Fruit fly (Drosophila melanogaster) whole organism, embryonic: Measurements from ENCODE around the gene natalisin.

Source experiments
- Abd-B ChIP-seq: fragments of 200-800 bp; sonication (Bioruptor generic); optimal IDR thresholded peaks from 2 replicates; lab custom pipeline; 2018; ENCODE audit warnings: missing biosample characterization, mild to moderate bottlenecking, missing genetic modification characterization, moderate library complexity
- Ada2b ChIP-seq: fragments of 200-800 bp; sonication (Bioruptor generic); IDR thresholded peaks from 2 replicates; pipeline ENCODE4 v1.3.6; 2022; ENCODE audit warnings: missing biosample characterization, missing genetic modification characterization
- Bteb2 ChIP-seq: fragments of 200-800 bp; sonication (Bioruptor generic); optimal IDR thresholded peaks from 2 replicates; lab custom pipeline; 2016; ENCODE audit warnings: missing biosample characterization, missing genetic modification characterization
- CG10267 ChIP-seq: fragments of 200-800 bp; sonication (Bioruptor generic); optimal IDR thresholded peaks from 2 replicates; lab custom pipeline; 2018; ENCODE audit warnings: missing biosample characterization, mild to moderate bottlenecking, missing genetic modification characterization, moderate library complexity
- CG10321 ChIP-seq: fragments of 200-800 bp; sonication (Bioruptor generic); IDR thresholded peaks from 2 replicates; pipeline ENCODE4 v1.3.6; 2022; ENCODE audit warnings: missing biosample characterization, missing genetic modification characterization
- CG14441 ChIP-seq: fragments of 200-800 bp; sonication (Bioruptor generic); IDR thresholded peaks from 2 replicates; pipeline ENCODE4 v1.3.6; 2022; ENCODE audit warnings: missing biosample characterization, missing genetic modification characterization
- CG17568 ChIP-seq: fragments of 200-800 bp; sonication (Bioruptor generic); optimal IDR thresholded peaks from 2 replicates; lab custom pipeline; 2018; ENCODE audit warnings: missing biosample characterization, mild to moderate bottlenecking, missing genetic modification characterization, moderate library complexity
- CG1792 ChIP-seq: fragments of 200-800 bp; sonication (Bioruptor generic); optimal IDR thresholded peaks from 2 replicates; lab custom pipeline; 2016; ENCODE audit warnings: missing biosample characterization, missing genetic modification characterization
- CG18262 ChIP-seq: fragments of 200-800 bp; optimal IDR thresholded peaks from 3 replicates; lab custom pipeline; 2019; ENCODE audit warnings: missing biosample characterization, mild to moderate bottlenecking, missing genetic modification characterization, moderate library complexity
- CG18476 ChIP-seq: fragments of 200-800 bp; sonication (Bioruptor generic); optimal IDR thresholded peaks from 2 replicates; lab custom pipeline; 2016; ENCODE audit warnings: missing biosample characterization, mild to moderate bottlenecking, missing genetic modification characterization
- CG2889 ChIP-seq: fragments of 200-800 bp; sonication (Bioruptor generic); IDR thresholded peaks from 3 replicates; pipeline ENCODE4 v1.3.6; 2022; ENCODE audit warnings: missing biosample characterization, missing genetic modification characterization
- CG34224 ChIP-seq: fragments of 200-800 bp; sonication (Bioruptor generic); IDR thresholded peaks from 3 replicates; pipeline ENCODE4 v1.3.6; 2022; ENCODE audit warnings: missing biosample characterization, missing genetic modification characterization; ENCODE audit not compliant: partially characterized antibody
- CG42726 ChIP-seq: fragments of 200-800 bp; sonication (Bioruptor generic); IDR thresholded peaks from 2 replicates; pipeline ENCODE4 v1.3.6; 2022; ENCODE audit warnings: missing biosample characterization, missing genetic modification characterization; ENCODE audit not compliant: partially characterized antibody
- CG43689 ChIP-seq: fragments of 200-800 bp; sonication (Bioruptor generic); IDR thresholded peaks from 2 replicates; pipeline ENCODE4 v1.3.6; 2022; ENCODE audit warnings: missing biosample characterization, missing genetic modification characterization
- CG4424 ChIP-seq: fragments of 200-800 bp; sonication (Bioruptor generic); optimal IDR thresholded peaks from 3 replicates; lab custom pipeline; 2016; ENCODE audit warnings: missing biosample characterization, missing genetic modification characterization
- CG4820 ChIP-seq: fragments of 200-800 bp; sonication (Bioruptor generic); optimal IDR thresholded peaks from 3 replicates; lab custom pipeline; 2016; ENCODE audit warnings: missing biosample characterization, missing genetic modification characterization
- CG6791 ChIP-seq: fragments of 200-800 bp; sonication (Bioruptor generic); IDR thresholded peaks from 3 replicates; pipeline ENCODE4 v1.3.6; 2022; ENCODE audit warnings: missing biosample characterization, missing genetic modification characterization; ENCODE audit not compliant: partially characterized antibody
- CG7357 ChIP-seq: fragments of 200-800 bp; sonication (Bioruptor generic); IDR thresholded peaks from 3 replicates; pipeline ENCODE4 v1.3.6; 2022; ENCODE audit warnings: missing biosample characterization, missing genetic modification characterization
- CG7372 ChIP-seq: fragments of 200-800 bp; sonication (Bioruptor generic); IDR thresholded peaks from 2 replicates; pipeline ENCODE4 v1.3.6; 2022; ENCODE audit warnings: missing biosample characterization, missing genetic modification characterization
- CG7928 ChIP-seq: fragments of 200-800 bp; sonication (Bioruptor generic); optimal IDR thresholded peaks from 2 replicates; lab custom pipeline; 2017; ENCODE audit warnings: missing biosample characterization, mild to moderate bottlenecking, missing genetic modification characterization
- CG8944 ChIP-seq: fragments of 200-800 bp; sonication (Bioruptor generic); optimal IDR thresholded peaks from 3 replicates; lab custom pipeline; 2016; ENCODE audit warnings: missing biosample characterization, missing genetic modification characterization
- CoRest ChIP-seq: fragments of 200-800 bp; sonication (Bioruptor generic); optimal IDR thresholded peaks from 3 replicates; lab custom pipeline; 2018; ENCODE audit warnings: missing biosample characterization, mild to moderate bottlenecking, missing genetic modification characterization, moderate library complexity
- D19B ChIP-seq: fragments of 200-800 bp; sonication (Bioruptor generic); optimal IDR thresholded peaks from 2 replicates; lab custom pipeline; 2017; ENCODE audit warnings: missing biosample characterization, mild to moderate bottlenecking, missing genetic modification characterization
- Drgx ChIP-seq: fragments of 200-800 bp; sonication (Bioruptor generic); IDR thresholded peaks from 2 replicates; pipeline ENCODE4 v1.3.6; 2022; ENCODE audit warnings: missing biosample characterization, missing genetic modification characterization
- E2f2 ChIP-seq: fragments of 200-800 bp; sonication (Bioruptor generic); IDR thresholded peaks from 2 replicates; pipeline ENCODE4 v1.3.6; 2022; ENCODE audit warnings: missing biosample characterization, missing genetic modification characterization
- HLH4C ChIP-seq: fragments of 200-800 bp; sonication (Bioruptor generic); IDR thresholded peaks from 3 replicates; pipeline ENCODE4 v1.3.6; 2022; ENCODE audit warnings: missing biosample characterization, missing genetic modification characterization; ENCODE audit not compliant: partially characterized antibody
- Hr39 ChIP-seq: fragments of >200 bp; optimal IDR thresholded peaks from 2 replicates; lab custom pipeline; 2017
- Hr78 ChIP-seq, 2 experiments: fragments of 200-800 bp in 1 of 2; fragments of >200 bp in 1 of 2; sonication (Bioruptor generic) in 1 of 2; optimal IDR thresholded peaks; 2 replicates each; lab custom pipeline; 2017 to 2019; ENCODE audit warnings: missing biosample characterization in 2 of 2, missing genetic modification characterization in 2 of 2, mild to moderate bottlenecking in 1 of 2, moderate library complexity in 1 of 2
- Oaz ChIP-seq: fragments of 200-800 bp; sonication (Bioruptor generic); IDR thresholded peaks from 2 replicates; pipeline ENCODE4 v1.3.6; 2022; ENCODE audit warnings: missing biosample characterization, missing genetic modification characterization
- Taf1 ChIP-seq: fragments of 200-800 bp; sonication (Bioruptor generic); IDR thresholded peaks from 2 replicates; pipeline ENCODE4 v1.3.6; 2022; ENCODE audit warnings: missing biosample characterization, missing genetic modification characterization
- Trl ChIP-seq, 3 experiments: fragments of >200 bp in 2 of 3; fragments of 200-800 bp in 1 of 3; sonication (Bioruptor generic) in 1 of 3; optimal IDR thresholded peaks; 2 replicates in 1 of 3; 3 replicates in 2 of 3; lab custom pipeline; 2016 to 2017; ENCODE audit warnings: missing biosample characterization in 1 of 3, missing genetic modification characterization in 1 of 3
- al ChIP-seq: fragments of 200-800 bp; sonication (Bioruptor generic); IDR thresholded peaks from 2 replicates; pipeline ENCODE4 v1.3.6; 2022; ENCODE audit warnings: missing biosample characterization, missing genetic modification characterization
- cato ChIP-seq: fragments of 200-800 bp; sonication (Bioruptor generic); optimal IDR thresholded peaks from 2 replicates; lab custom pipeline; 2016; ENCODE audit warnings: missing biosample characterization, missing genetic modification characterization, borderline replicate concordance
- cg ChIP-seq: fragments of 200-800 bp; sonication (Bioruptor generic); optimal IDR thresholded peaks from 3 replicates; lab custom pipeline; 2019; ENCODE audit warnings: missing biosample characterization, mild to moderate bottlenecking, missing genetic modification characterization, moderate library complexity
- exex ChIP-seq: fragments of 200-800 bp; sonication (Bioruptor generic); optimal IDR thresholded peaks from 4 replicates; lab custom pipeline; 2018; ENCODE audit warnings: missing biosample characterization, mild to moderate bottlenecking, missing genetic modification characterization, moderate library complexity
- ham ChIP-seq: fragments of 200-800 bp; sonication (Bioruptor generic); IDR thresholded peaks from 2 replicates; pipeline ENCODE4 v1.3.6; 2022; ENCODE audit warnings: missing biosample characterization, missing genetic modification characterization
- hbn ChIP-seq: fragments of 200-800 bp; sonication (Bioruptor generic); IDR thresholded peaks from 2 replicates; pipeline ENCODE4 v1.3.6; 2022; ENCODE audit warnings: missing biosample characterization, missing genetic modification characterization; ENCODE audit not compliant: partially characterized antibody
- jumu ChIP-seq: fragments of 200-800 bp; sonication (Bioruptor generic); optimal IDR thresholded peaks from 3 replicates; lab custom pipeline; 2016; ENCODE audit warnings: missing biosample characterization, missing genetic modification characterization
- kay ChIP-seq: fragments of 200-800 bp; sonication (Bioruptor generic); optimal IDR thresholded peaks from 2 replicates; lab custom pipeline; 2016; ENCODE audit warnings: missing biosample characterization, missing genetic modification characterization
- lmd ChIP-seq: fragments of 200-800 bp; sonication (Bioruptor generic); IDR thresholded peaks from 2 replicates; pipeline ENCODE4 v1.3.6; 2022; ENCODE audit warnings: missing biosample characterization, missing genetic modification characterization
- lola ChIP-seq, 3 experiments: fragments of >200 bp in 2 of 3; fragments of 200-800 bp in 1 of 3; sonication (Bioruptor generic) in 1 of 3; optimal IDR thresholded peaks; 2 replicates each; lab custom pipeline; 2017 to 2019; ENCODE audit warnings: missing biosample characterization in 3 of 3, missing genetic modification characterization in 3 of 3, mild to moderate bottlenecking in 1 of 3, moderate library complexity in 1 of 3
- pb ChIP-seq: fragments of 200-800 bp; sonication (Bioruptor generic); optimal IDR thresholded peaks from 3 replicates; lab custom pipeline; 2016; ENCODE audit warnings: missing biosample characterization, missing genetic modification characterization
- pum ChIP-seq: fragments of 200-800 bp; sonication (Bioruptor generic); optimal IDR thresholded peaks from 2 replicates; lab custom pipeline; 2016; ENCODE audit warnings: missing biosample characterization, missing genetic modification characterization
- sens-2 ChIP-seq: fragments of 200-800 bp; sonication (Bioruptor generic); IDR thresholded peaks from 2 replicates; pipeline ENCODE4 v1.3.6; 2022; ENCODE audit warnings: missing biosample characterization, missing genetic modification characterization
- shn ChIP-seq: fragments of 200-800 bp; sonication (Bioruptor generic); optimal IDR thresholded peaks from 3 replicates; lab custom pipeline; 2016; ENCODE audit warnings: missing biosample characterization, missing genetic modification characterization
- sisA ChIP-seq: fragments of 200-800 bp; sonication (Bioruptor generic); IDR thresholded peaks from 2 replicates; pipeline ENCODE4 v1.3.6; 2022; ENCODE audit warnings: missing biosample characterization, missing genetic modification characterization
- tap ChIP-seq: fragments of 200-800 bp; optimal IDR thresholded peaks from 3 replicates; lab custom pipeline; 2019; ENCODE audit warnings: missing biosample characterization, mild to moderate bottlenecking, missing genetic modification characterization, moderate library complexity
- tio ChIP-seq: fragments of 200-800 bp; sonication (Bioruptor generic); optimal IDR thresholded peaks from 2 replicates; lab custom pipeline; 2017; ENCODE audit warnings: missing biosample characterization, missing genetic modification characterization, inconsistent platforms
- vnd ChIP-seq: fragments of 200-800 bp; sonication (Bioruptor generic); IDR thresholded peaks from 3 replicates; pipeline ENCODE4 v1.3.6; 2022; ENCODE audit warnings: missing biosample characterization, missing genetic modification characterization; ENCODE audit not compliant: partially characterized antibody

Gene natalisin

DNA sequence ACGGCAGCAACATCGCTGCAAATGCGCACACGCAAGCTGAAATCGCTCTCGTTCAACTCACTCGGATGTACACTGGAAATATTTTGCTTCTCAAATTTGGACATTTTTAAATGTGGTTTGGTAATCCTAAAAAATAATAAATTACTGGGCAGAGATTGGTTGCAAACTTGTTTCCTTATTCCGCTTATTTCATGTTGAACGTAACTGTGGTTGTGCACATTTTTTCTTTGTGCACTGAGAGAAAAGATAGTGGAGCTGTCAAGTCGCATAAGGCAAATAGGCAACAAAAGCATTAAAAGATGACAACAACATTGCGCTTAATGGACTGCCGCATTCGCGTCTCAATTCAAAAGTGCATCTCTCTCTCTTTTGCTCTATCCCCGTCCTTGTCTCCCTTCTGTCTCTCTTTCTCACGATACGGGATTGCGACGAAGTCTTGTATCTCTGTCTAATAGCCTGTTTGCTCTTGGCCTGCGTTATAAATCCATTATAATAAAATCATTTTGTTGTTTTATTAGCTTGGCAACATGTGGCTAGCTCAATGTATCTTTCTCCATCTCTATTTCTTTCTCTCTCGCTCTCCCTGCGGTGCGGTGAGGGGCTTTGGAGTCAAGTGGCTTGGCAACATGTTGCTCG is 45.1 kb upstream of the natalisin start:
- TF ChIP-seq CG14441 (peak; percentile 92), tio (GFP tag; lab: Kevin White, UChicago) (peak; percentile 96), CG2889 (GFP tag; lab: Robert Waterston, UW) (peak; percentile 96), CG8944 (GFP tag; lab: Kevin White, UChicago) (peak; percentile 97), Ada2b (GFP tag; lab: Robert Waterston, UW) (peak; percentile 87), CG4424 (GFP tag; lab: Kevin White, UChicago) (peak; percentile 91), pum (GFP tag; lab: Kevin White, UChicago) (peak; percentile 95), lmd (peak; percentile 85), CG10321 (peak; percentile 78), kay (GFP tag; lab: Kevin White, UChicago) (peak; percentile 69), jumu (peak; percentile 87), CoRest (tag; lab: Kevin White, UChicago) (peak; percentile 95), cato (GFP tag; lab: Kevin White, UChicago) (peak; percentile 94), CG17568 (GFP tag; lab: Kevin White, UChicago) (peak; percentile 81), CG7357 (GFP tag; lab: Robert Waterston, UW) (peak; percentile 86), shn (GFP tag; lab: Kevin White, UChicago) (peak; percentile 95), CG42726 (no peak), Hr78 (GFP tag; optimal IDR thresholded peaks at IDR 0.05; lab: Kevin White, UChicago) (peak in 1 of 2 experiments; percentile 44), D19B (GFP tag; lab: Kevin White, UChicago) (peak; percentile 72), tap (tag; lab: Kevin White, UChicago) (peak; percentile 62), sens-2 (GFP tag; lab: Robert Waterston, UW) (peak; percentile 97), Taf1 (GFP tag; lab: Robert Waterston, UW) (peak; percentile 36; the same call in 1 of the 2 replicates), CG7372 (GFP tag; lab: Robert Waterston, UW) (0 out of 2 replicates have a peak, but pooled peaks have one; percentile 41), ham (GFP tag; lab: Robert Waterston, UW) (peak; percentile 69), Trl (optimal IDR thresholded peaks at IDR 0.05; lab: Kevin White, UChicago) (peak; percentile 44 to 51), Trl (GFP tag; optimal IDR thresholded peaks at IDR 0.05; lab: Kevin White, UChicago) (peak; percentile 94), Oaz (GFP tag; lab: Robert Waterston, UW) (peak; percentile 90), CG43689 (GFP tag; lab: Robert Waterston, UW) (peak; percentile 93), CG4820 (GFP tag; lab: Kevin White, UChicago) (peak; percentile 87), CG1792 (GFP tag; lab: Kevin White, UChicago) (peak; percentile 75), vnd (GFP tag; lab: Robert Waterston, UW) (peak; percentile 47; the same call in 1 of the 3 replicates), Hr39 (lab: Kevin White, UChicago) (no peak), CG34224 (no peak), Drgx (GFP tag; lab: Robert Waterston, UW) (peak; percentile 98), HLH4C (GFP tag; lab: Robert Waterston, UW) (no peak), CG10267 (tag; lab: Kevin White, UChicago) (peak; percentile 75), al (peak; percentile 58; the same call in 1 of the 2 replicates), CG6791 (GFP tag; lab: Robert Waterston, UW) (no peak), E2f2 (GFP tag; lab: Robert Waterston, UW) (peak; percentile 79), CG18476 (GFP tag; lab: Kevin White, UChicago) (peak; percentile 82), exex (tag; lab: Kevin White, UChicago) (peak; percentile 16), Abd-B (GFP tag; lab: Kevin White, UChicago) (peak; percentile 96), CG7928 (GFP tag; lab: Kevin White, UChicago) (peak; percentile 48), hbn (GFP tag; lab: Robert Waterston, UW) (no peak), CG18262 (peak; percentile 84), Bteb2 (GFP tag; lab: Kevin White, UChicago) (peak; percentile 93), lola (GFP tag; optimal IDR thresholded peaks at IDR 0.05; lab: Kevin White, UChicago) (peak in 1 of 3 experiments; percentile 90), sisA (GFP tag; lab: Robert Waterston, UW) (peak; percentile 95), pb (GFP tag; lab: Kevin White, UChicago) (peak; percentile 89), cg (GFP tag; lab: Kevin White, UChicago) (peak; percentile 21)
